Worm (Caenorhabditis elegans) whole organism, young adult: Measurements from ENCODE around the gene C25G6.4.
A peak's percentile ranks its signal among the peaks of the same experiment; 100 is the strongest.

ENCODE experiments used
- B0019.2 ChIP-seq: fragments of 200-800 bp; sonication (Bioruptor generic); conservative IDR thresholded peaks from 2 replicates; pipeline ENCODE4 v1.3.6; 2022; ENCODE audit warnings: missing genetic modification reagents, missing genetic modification characterization, missing compliant biosample characterization
- B0261.1 ChIP-seq: sonication (generic microtip); optimal IDR thresholded peaks from 2 replicates; lab custom pipeline; 2016; ENCODE audit warnings: mild to moderate bottlenecking, missing genetic modification characterization, moderate library complexity, missing compliant biosample characterization
- B0336.3 ChIP-seq: fragments of 200-800 bp; sonication (Bioruptor generic); IDR thresholded peaks from 2 replicates; pipeline ENCODE4 v1.3.6; 2022; ENCODE audit warnings: missing genetic modification characterization, missing compliant biosample characterization
- F49E8.2 ChIP-seq: sonication (generic microtip); optimal IDR thresholded peaks from 3 replicates; lab custom pipeline; 2017; ENCODE audit warnings: missing genetic modification characterization, mild to moderate bottlenecking, missing compliant biosample characterization, antibody characterized with exemption, moderate library complexity; ENCODE audit not compliant: insufficient read depth
- F52B5.7 ChIP-seq: sonication (generic microtip); optimal IDR thresholded peaks from 2 replicates; lab custom pipeline; 2016; ENCODE audit warnings: mild to moderate bottlenecking, missing genetic modification characterization, missing compliant biosample characterization
- F55B11.4 ChIP-seq: sonication (generic microtip); optimal IDR thresholded peaks from 2 replicates; lab custom pipeline; 2016; ENCODE audit warnings: missing compliant biosample characterization, missing genetic modification characterization, borderline replicate concordance; ENCODE audit not compliant: insufficient read depth
- F57A8.1 ChIP-seq: fragments of 200-800 bp; sonication (Bioruptor generic); optimal IDR thresholded peaks from 2 replicates; lab custom pipeline; 2018; ENCODE audit warnings: mild to moderate bottlenecking, missing genetic modification characterization, moderate library complexity, missing compliant biosample characterization
- K11D2.4 ChIP-seq: fragments of 200-800 bp; sonication (Bioruptor generic); IDR thresholded peaks from 2 replicates; pipeline ENCODE4 v1.3.6; 2022; ENCODE audit warnings: missing genetic modification reagents, missing genetic modification characterization, missing compliant biosample characterization
- T26A5.8 ChIP-seq: sonication (generic microtip); optimal IDR thresholded peaks from 2 replicates; lab custom pipeline; 2016; ENCODE audit warnings: missing genetic modification characterization, missing compliant biosample characterization
- Y95B8A.8 ChIP-seq: fragments of 200-800 bp; sonication (Bioruptor generic); IDR thresholded peaks from 2 replicates; pipeline ENCODE4 v1.3.6; 2022; ENCODE audit warnings: missing genetic modification reagents, missing genetic modification characterization, missing compliant biosample characterization
- ama-1 ChIP-seq, 3 experiments: fragments of 150-350 bp in 1 of 3; sonication (generic microtip) in 2 of 3; optimal IDR thresholded peaks; 2 replicates each; lab custom pipeline; 2014 to 2018; ENCODE audit warnings: missing biosample characterization in 2 of 3, missing genetic modification characterization in 2 of 3, missing genetic modification reagents in 2 of 3
- aptf-3 ChIP-seq: fragments of 200-800 bp; sonication (Bioruptor generic); IDR thresholded peaks from 2 replicates; pipeline ENCODE4 v1.3.6; 2022; ENCODE audit warnings: missing genetic modification characterization, missing compliant biosample characterization
- ccch-3 ChIP-seq: fragments of 200-800 bp; sonication (Bioruptor generic); optimal IDR thresholded peaks from 2 replicates; lab custom pipeline; 2018; ENCODE audit warnings: mild to moderate bottlenecking, missing genetic modification characterization, missing compliant biosample characterization
- cebp-1 ChIP-seq, 2 experiments: fragments of 200-800 bp in 1 of 2; sonication (Bioruptor generic) in 1 of 2; sonication (generic microtip) in 1 of 2; IDR thresholded peaks in 1 of 2; optimal IDR thresholded peaks in 1 of 2; 2 replicates each; pipeline versions ENCODE4 v1.3.6 to Lab custom; 2017 to 2022; ENCODE audit warnings: missing compliant biosample characterization in 2 of 2, missing genetic modification characterization in 2 of 2, mild to moderate bottlenecking in 1 of 2, missing genetic modification reagents in 1 of 2, moderate library complexity in 1 of 2
- cebp-2 ChIP-seq: fragments of 200-800 bp; sonication (Bioruptor generic); IDR thresholded peaks from 2 replicates; pipeline ENCODE4 v1.3.6; 2022; ENCODE audit warnings: missing genetic modification characterization, missing compliant biosample characterization
- ceh-100 ChIP-seq: fragments of 200-800 bp; sonication (Bioruptor generic); IDR thresholded peaks from 2 replicates; pipeline ENCODE4 v1.3.6; 2022; ENCODE audit warnings: missing genetic modification reagents, missing genetic modification characterization, missing compliant biosample characterization
- die-1 ChIP-seq: sonication (generic microtip); optimal IDR thresholded peaks from 2 replicates; lab custom pipeline; 2016; ENCODE audit warnings: missing genotype, mild to moderate bottlenecking, missing genetic modification characterization, missing compliant biosample characterization
- dox-1 ChIP-seq: fragments of 200-800 bp; sonication (Bioruptor generic); IDR thresholded peaks from 2 replicates; pipeline ENCODE4 v1.3.6; 2022; ENCODE audit warnings: missing genetic modification reagents, missing genetic modification characterization, missing compliant biosample characterization
- ets-4 ChIP-seq: fragments of 200-800 bp; sonication (Bioruptor generic); optimal IDR thresholded peaks from 2 replicates; lab custom pipeline; 2018; ENCODE audit warnings: mild to moderate bottlenecking, missing genetic modification characterization, missing compliant biosample characterization
- hmg-20 ChIP-seq: fragments of 200-800 bp; sonication (Bioruptor generic); IDR thresholded peaks from 2 replicates; pipeline ENCODE4 v1.3.6; 2022; ENCODE audit warnings: missing genetic modification reagents, missing genetic modification characterization, missing compliant biosample characterization
- madf-10 ChIP-seq: sonication (generic microtip); optimal IDR thresholded peaks from 2 replicates; lab custom pipeline; 2016; ENCODE audit warnings: mild to moderate bottlenecking, missing genetic modification characterization, missing compliant biosample characterization
- madf-3 ChIP-seq: fragments of 200-800 bp; sonication (Bioruptor generic); IDR thresholded peaks from 2 replicates; pipeline ENCODE4 v1.3.6; 2022; ENCODE audit warnings: missing genetic modification reagents, missing genetic modification characterization, missing compliant biosample characterization
- mel-28 ChIP-seq: sonication (generic microtip); optimal IDR thresholded peaks from 2 replicates; lab custom pipeline; 2016; ENCODE audit warnings: borderline replicate concordance, mild to moderate bottlenecking, missing genetic modification characterization, missing compliant biosample characterization
- nfya-2 ChIP-seq: fragments of 200-800 bp; sonication (Bioruptor generic); IDR thresholded peaks from 2 replicates; pipeline ENCODE4 v1.3.6; 2022; ENCODE audit warnings: missing genetic modification reagents, missing genetic modification characterization, missing compliant biosample characterization
- nhr-179 ChIP-seq: sonication (generic microtip); optimal IDR thresholded peaks from 2 replicates; lab custom pipeline; 2016; ENCODE audit warnings: mild to moderate bottlenecking, missing genetic modification characterization, missing compliant biosample characterization
- nhr-80 ChIP-seq: sonication (generic microtip); optimal IDR thresholded peaks from 2 replicates; lab custom pipeline; 2016; ENCODE audit warnings: missing genetic modification characterization, missing compliant biosample characterization
- nhr-90 ChIP-seq: sonication (generic microtip); optimal IDR thresholded peaks from 2 replicates; lab custom pipeline; 2016; ENCODE audit warnings: missing genotype, mild to moderate bottlenecking, missing genetic modification characterization, missing compliant biosample characterization
- rec-8 ChIP-seq, 2 experiments: sonication (generic microtip); optimal IDR thresholded peaks; 2 replicates each; lab custom pipeline; 2016; ENCODE audit warnings: mild to moderate bottlenecking in 2 of 2, missing genetic modification characterization in 2 of 2, missing genetic modification reagents in 2 of 2, missing genotype in 2 of 2, missing biosample characterization in 1 of 2, missing compliant biosample characterization in 1 of 2, moderate library complexity in 1 of 2
- snpc-1.1 ChIP-seq: sonication (generic microtip); optimal IDR thresholded peaks from 2 replicates; lab custom pipeline; 2017; ENCODE audit warnings: missing genetic modification characterization, mild to moderate bottlenecking, missing compliant biosample characterization, antibody characterized with exemption, moderate library complexity, missing genotype, missing genetic modification reagents; ENCODE audit not compliant: insufficient read depth
- xnd-1 ChIP-seq: sonication (generic microtip); optimal IDR thresholded peaks from 2 replicates; lab custom pipeline; 2016; ENCODE audit warnings: missing genotype, missing genetic modification reagents, missing genetic modification characterization, missing compliant biosample characterization
- zim-3 ChIP-seq: sonication (generic microtip); optimal IDR thresholded peaks from 2 replicates; lab custom pipeline; 2017; ENCODE audit warnings: mild to moderate bottlenecking, missing genetic modification characterization, moderate library complexity, missing compliant biosample characterization
- ztf-6 ChIP-seq: fragments of 200-800 bp; sonication (Bioruptor generic); IDR thresholded peaks from 2 replicates; pipeline ENCODE4 v1.3.6; 2022; ENCODE audit warnings: missing genetic modification reagents, missing genetic modification characterization, missing compliant biosample characterization

Gene C25G6.4

DNA sequence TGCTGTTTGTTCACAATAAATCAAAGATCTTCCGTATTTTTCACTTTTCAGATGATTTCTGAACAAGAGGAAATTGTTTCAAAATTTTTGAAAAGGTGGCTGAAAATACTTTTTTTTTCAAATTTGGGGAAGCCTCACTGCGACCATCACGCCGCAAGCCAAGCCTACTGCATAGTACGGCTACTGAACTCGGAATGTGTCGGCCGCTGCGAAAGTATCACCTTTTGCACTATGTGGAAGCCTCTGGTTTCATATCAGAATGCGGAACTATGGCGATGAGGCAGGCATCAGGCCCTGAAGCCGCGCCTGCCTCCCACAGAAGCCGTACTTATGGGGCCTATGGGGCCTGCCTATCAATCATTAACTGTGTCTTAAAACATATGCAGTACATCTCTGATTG is 8.0 kb upstream of the C25G6.4 start:
- TF ChIP-seq F49E8.2 (no peak), ceh-100 (GFP tag; lab: Robert Waterston, UW) (no peak), cebp-2 (GFP tag; lab: Robert Waterston, UW) (0 out of 2 replicates have a peak, but pooled peaks have one; percentile 37), rec-8 (tag; optimal IDR thresholded peaks at IDR 0.05; lab: Kevin White, UChicago) (no peak), B0019.2 (no peak), ccch-3 (GFP tag; lab: Kevin White, UChicago) (no peak), F55B11.4 (tag; lab: Kevin White, UChicago) (no peak), die-1 (tag; lab: Kevin White, UChicago) (no peak)

DNA sequence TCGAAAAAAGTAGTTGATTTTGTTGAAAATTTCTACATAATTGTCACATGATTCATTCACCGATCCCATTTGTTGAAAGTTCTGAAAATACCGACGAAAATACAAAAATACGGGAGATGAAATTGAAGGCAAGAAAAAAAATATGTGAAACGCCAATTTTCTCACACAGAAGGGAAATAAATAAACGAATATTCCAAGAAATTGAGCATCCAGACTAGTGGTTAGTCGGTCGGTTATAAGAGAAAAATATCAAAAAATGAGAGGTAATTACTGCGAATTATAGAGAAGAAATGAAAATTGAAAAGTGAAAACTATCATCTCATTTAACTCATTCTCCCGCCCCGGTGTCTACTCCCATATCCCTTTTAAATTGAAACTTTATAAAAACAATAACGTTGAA is 5.9 kb upstream of the C25G6.4 start, which contains the start of gene npr-11:
TSS of gene npr-11 (minus strand) at position 101 of the 400 bp plus-strand sequence.
- TF ChIP-seq B0336.3 (GFP tag; lab: Robert Waterston, UW) (no peak), T26A5.8 (tag; lab: Kevin White, UChicago) (no peak), B0261.1 (no peak), ztf-6 (no peak), madf-10 (no peak), nfya-2 (GFP tag; lab: Robert Waterston, UW) (no peak), mel-28 (tag; lab: Kevin White, UChicago) (no peak)

DNA sequence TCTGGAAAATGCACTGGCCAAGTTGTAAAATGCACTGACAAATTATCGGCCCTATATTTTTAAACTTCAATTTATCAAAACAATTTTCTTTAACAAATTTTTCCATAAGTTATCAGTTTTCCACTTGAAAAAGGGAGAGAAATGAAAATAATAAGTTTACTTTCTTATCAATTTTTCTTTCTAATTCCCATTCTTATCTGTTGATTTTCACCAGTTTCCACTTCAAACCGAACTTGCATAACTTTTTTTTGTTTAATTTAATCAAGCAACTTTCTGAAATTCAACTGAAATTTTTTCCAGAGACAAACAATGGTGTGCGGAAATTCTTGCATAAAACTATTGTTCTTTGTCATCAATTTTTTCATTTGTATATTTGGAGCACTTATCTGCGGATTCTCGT is 3.9 kb downstream of the C25G6.4 start, which contains the start of gene tsp-9:
TSS of gene tsp-9 (plus strand) at position 301 of the 400 bp plus-strand sequence.
- TF ChIP-seq xnd-1 (tag; lab: Kevin White, UChicago) (no peak), nhr-80 (tag; lab: Kevin White, UChicago) (peak; percentile 15)

ce11 chrX:1244235-1244634 is 5.4 kb downstream of the C25G6.4 start:
- TF ChIP-seq nhr-179 (tag; lab: Kevin White, UChicago): no peak
- TF ChIP-seq Y95B8A.8: no peak
- TF ChIP-seq cebp-1 (GFP tag; IDR thresholded peaks at IDR 0.05; lab: Robert Waterston, UW): no peak
- no peak for TF ChIP-seq cebp-1 (tag; optimal IDR thresholded peaks at IDR 0.05; lab: Kevin White, UChicago)
- no peak for TF ChIP-seq dox-1 (GFP tag; lab: Robert Waterston, UW)
- no peak for TF ChIP-seq madf-3
- no peak for TF ChIP-seq die-1 (tag; lab: Kevin White, UChicago)
- TF ChIP-seq ets-4 (GFP tag; lab: Kevin White, UChicago): no peak
- no peak for TF ChIP-seq F52B5.7 (tag; lab: Kevin White, UChicago)
- TF ChIP-seq aptf-3 (GFP tag; lab: Robert Waterston, UW): no peak
- no peak for TF ChIP-seq hmg-20 (GFP tag; lab: Robert Waterston, UW)
- TF ChIP-seq snpc-1.1 (tag; lab: Kevin White, UChicago): no peak
- TF ChIP-seq zim-3: no peak
- TF ChIP-seq F57A8.1 (GFP tag; lab: Kevin White, UChicago): no peak
- no peak for TF ChIP-seq T26A5.8 (tag; lab: Kevin White, UChicago)
- no peak for TF ChIP-seq K11D2.4
- no peak for TF ChIP-seq nhr-90 (tag; lab: Kevin White, UChicago)
- TF ChIP-seq ama-1 (optimal IDR thresholded peaks at IDR 0.05; lab: Kevin White, UChicago): no peak
- TF ChIP-seq ama-1 (GFP tag; optimal IDR thresholded peaks at IDR 0.05; lab: Kevin White, UChicago): no peak
- TF ChIP-seq, all 124 proteins: peak for 0
